Worm (Caenorhabditis elegans): ENCODE data around the gene copg-1.

ce11 chrIV:10115142-10115541 is 36.6 kb upstream of the copg-1 start, which contains the start of gene C04G2.10:
- TF ChIP-seq madf-10 (tag; optimal IDR thresholded peaks at IDR 0.05) (no peak), nfya-1 (tag; optimal IDR thresholded peaks at IDR 0.05; ENCODE audit: borderline replicate concordance, insufficient read depth) (no peak), Y79H2A.3 (GFP tag; conservative IDR thresholded peaks at IDR 0.05) (no peak), nhr-27 (tag; optimal IDR thresholded peaks at IDR 0.05) (no peak), lir-1 (GFP tag; conservative IDR thresholded peaks at IDR 0.05) (no peak), efl-1 (GFP tag; optimal IDR thresholded peaks at IDR 0.05) (no peak), rec-8 (tag; optimal IDR thresholded peaks at IDR 0.05) (no peak), pbrm-1 (GFP tag; IDR thresholded peaks at IDR 0.05) (no peak), F57C9.4 (tag; optimal IDR thresholded peaks at IDR 0.05) (no peak)
